Worm (Caenorhabditis elegans): Measurements from ENCODE around the gene btb-18.

The btb-18 gene

ce11 chrII:3346328-3346780, 48.3 kb downstream of the btb-18 start, which contains the start of gene bath-30:
Gene bath-30, minus strand, starts transcription at chrII:3346378.
- TF ChIP-seq lsy-2 (tag; optimal IDR thresholded peaks at IDR 0.05) (no peak), nhr-84 (tag; optimal IDR thresholded peaks at IDR 0.05) (no peak)

- TF ChIP-seq ces-1 (GFP tag; optimal IDR thresholded peaks at IDR 0.05) (no peak), rnt-1 (tag; optimal IDR thresholded peaks at IDR 0.05) (no peak), elt-3 (tag; optimal IDR thresholded peaks at IDR 0.05) (no peak), ceh-82 (tag; optimal IDR thresholded peaks at IDR 0.05) (no peak), alr-1 (tag; optimal IDR thresholded peaks at IDR 0.05; ENCODE audit: borderline replicate concordance) (no peak), ceh-88 (GFP tag; IDR thresholded peaks at IDR 0.05) (no peak), jun-1 (tag; optimal IDR thresholded peaks at IDR 0.05) (no peak), snpc-4 (tag; optimal IDR thresholded peaks at IDR 0.05) (no peak), unc-98 (GFP tag; IDR thresholded peaks at IDR 0.05) (no peak), lir-3 (tag; optimal IDR thresholded peaks at IDR 0.05; ENCODE audit: poor library complexity) (no peak), hpl-2 (GFP tag; optimal IDR thresholded peaks at IDR 0.05) (no peak), skn-1 (tag; optimal IDR thresholded peaks at IDR 0.05) (no peak), nhr-12 (tag; optimal IDR thresholded peaks at IDR 0.05) (no peak), nhr-76 (tag; optimal IDR thresholded peaks at IDR 0.05) (no peak)
Observed at ce11 chrII:3347940-3348610, 50.1 kb downstream of the btb-18 start, which contains the start of the genes F14D2.14 and bath-29. Gene F14D2.14, minus strand, starts transcription at chrII:3347990. Gene bath-29, plus strand, starts transcription at chrII:3348560.
